Fruit fly (Drosophila melanogaster) whole organism, prepupa: ENCODE measurements around the gene CG3368.

Experiments used
- CG4318 ChIP-seq: fragments of 200-800 bp; sonication (Bioruptor generic); optimal IDR thresholded peaks from 3 replicates; lab custom pipeline; 2017; ENCODE audit warnings: missing biosample characterization, mild to moderate bottlenecking, missing genetic modification characterization
- CG8319 ChIP-seq: fragments of 200-800 bp; sonication (Bioruptor generic); optimal IDR thresholded peaks from 3 replicates; lab custom pipeline; 2016; ENCODE audit warnings: missing biosample characterization, missing genetic modification characterization
- Gug ChIP-seq: fragments of 200-800 bp; sonication (Bioruptor generic); IDR thresholded peaks from 2 replicates; pipeline ENCODE4 v1.3.6; 2022; ENCODE audit warnings: missing biosample characterization, missing genetic modification characterization
- Hr4 ChIP-seq: fragments of 200-800 bp; sonication (Bioruptor generic); optimal IDR thresholded peaks from 3 replicates; lab custom pipeline; 2016; ENCODE audit warnings: missing biosample characterization, missing genetic modification characterization
- Sox14 ChIP-seq: fragments of 200-800 bp; sonication (Bioruptor generic); optimal IDR thresholded peaks from 3 replicates; lab custom pipeline; 2016; ENCODE audit warnings: missing biosample characterization, missing genetic modification characterization
- net ChIP-seq: fragments of 200-800 bp; sonication (Bioruptor generic); optimal IDR thresholded peaks from 3 replicates; lab custom pipeline; 2016; ENCODE audit warnings: missing biosample characterization, missing genetic modification characterization
- ss ChIP-seq, 2 experiments: fragments of 200-800 bp; sonication (Bioruptor generic); optimal IDR thresholded peaks; 2 replicates in 1 of 2; 3 replicates in 1 of 2; lab custom pipeline; 2017 to 2018; ENCODE audit warnings: mild to moderate bottlenecking in 2 of 2, missing biosample characterization in 2 of 2, missing genetic modification characterization in 2 of 2, moderate library complexity in 1 of 2

DNA sequence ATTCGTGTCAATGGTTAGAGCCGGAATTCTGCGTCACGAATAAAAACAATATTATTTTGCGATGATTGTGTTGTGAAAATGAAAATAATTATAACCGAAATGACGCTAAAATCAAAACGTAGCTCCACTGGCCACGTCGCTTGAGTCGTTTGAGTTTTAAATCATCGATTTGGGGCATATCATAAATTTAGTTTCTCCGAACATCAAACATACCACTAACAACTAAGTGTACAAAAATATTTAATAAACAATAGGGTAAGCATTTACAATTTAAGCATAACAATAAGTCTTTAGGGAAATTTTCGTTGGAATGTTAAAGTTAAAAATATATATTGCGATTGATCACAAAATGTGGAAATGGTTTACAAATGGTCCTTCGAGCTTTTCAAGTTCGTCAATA lies 32.7 kb upstream of the CG3368 start, which contains the start of the genes TTLL6B and TfIIA-L:
- TF ChIP-seq net (GFP tag; lab: Kevin White, UChicago) (no peak), CG4318 (GFP tag; lab: Kevin White, UChicago) (no peak), Sox14 (GFP tag; lab: Kevin White, UChicago) (no peak), Gug (GFP tag; lab: Robert Waterston, UW) (no peak), Hr4 (no peak), ss (GFP tag; optimal IDR thresholded peaks at IDR 0.05; lab: Kevin White, UChicago) (no peak), CG8319 (GFP tag; lab: Kevin White, UChicago) (no peak)
